Fruit fly (Drosophila melanogaster) whole organism, pupa: ENCODE results near the gene CG31960.
A peak's percentile ranks its signal among the peaks of the same experiment; 100 is the strongest.

Experiments
- CG10348 ChIP-seq: fragments of 200-800 bp; sonication (Bioruptor generic); IDR thresholded peaks from 2 replicates; pipeline ENCODE4 v1.3.6; 2022; ENCODE audit warnings: missing biosample characterization, missing genetic modification characterization
- CG12605 ChIP-seq: fragments of 200-800 bp; sonication (Bioruptor generic); IDR thresholded peaks from 2 replicates; pipeline ENCODE4 v1.3.6; 2022; ENCODE audit warnings: missing biosample characterization, missing genetic modification characterization
- CG13204 ChIP-seq: fragments of 200-800 bp; sonication (Bioruptor generic); optimal IDR thresholded peaks from 2 replicates; lab custom pipeline; 2018; ENCODE audit warnings: missing biosample characterization, mild to moderate bottlenecking, missing genetic modification characterization, moderate library complexity
- CG14655 ChIP-seq: fragments of 200-800 bp; sonication (Bioruptor generic); optimal IDR thresholded peaks from 3 replicates; lab custom pipeline; 2017; ENCODE audit warnings: mild to moderate bottlenecking, missing biosample characterization, missing genetic modification reagents, missing genetic modification characterization
- CG15710 ChIP-seq: fragments of 200-800 bp; sonication (Bioruptor generic); optimal IDR thresholded peaks from 2 replicates; lab custom pipeline; 2018; ENCODE audit warnings: missing biosample characterization, mild to moderate bottlenecking, missing genetic modification characterization, moderate library complexity
- CG17806 ChIP-seq: fragments of 200-800 bp; sonication (Bioruptor generic); optimal IDR thresholded peaks from 2 replicates; lab custom pipeline; 2018; ENCODE audit warnings: missing biosample characterization, mild to moderate bottlenecking, missing genetic modification characterization, moderate library complexity
- CG32121 ChIP-seq: fragments of 200-800 bp; sonication (Bioruptor generic); IDR thresholded peaks from 2 replicates; pipeline ENCODE4 v1.3.6; 2022; ENCODE audit warnings: missing biosample characterization, missing genetic modification characterization
- CG34367 ChIP-seq: fragments of 200-800 bp; sonication (Bioruptor generic); optimal IDR thresholded peaks from 2 replicates; lab custom pipeline; 2018; ENCODE audit warnings: missing biosample characterization, mild to moderate bottlenecking, missing genetic modification characterization
- CG4496 ChIP-seq: fragments of 200-800 bp; sonication (Bioruptor generic); IDR thresholded peaks from 3 replicates; pipeline ENCODE4 v1.3.6; 2022; ENCODE audit warnings: missing biosample characterization, missing genetic modification characterization
- CG8159 ChIP-seq: fragments of 200-800 bp; sonication (Bioruptor generic); optimal IDR thresholded peaks from 3 replicates; lab custom pipeline; 2018; ENCODE audit warnings: missing biosample characterization, mild to moderate bottlenecking, missing genetic modification characterization, moderate library complexity
- CG8301 ChIP-seq: fragments of 200-800 bp; sonication (Bioruptor generic); optimal IDR thresholded peaks from 2 replicates; lab custom pipeline; 2018; ENCODE audit warnings: missing biosample characterization, mild to moderate bottlenecking, missing genetic modification characterization
- CG9948 ChIP-seq: fragments of 200-800 bp; sonication (Bioruptor generic); optimal IDR thresholded peaks from 2 replicates; lab custom pipeline; 2018; ENCODE audit warnings: missing biosample characterization, mild to moderate bottlenecking, missing genetic modification characterization, moderate library complexity
- D1 ChIP-seq: fragments of 200-800 bp; sonication (Bioruptor generic); optimal IDR thresholded peaks from 2 replicates; lab custom pipeline; 2018; ENCODE audit warnings: missing biosample characterization, mild to moderate bottlenecking, missing genetic modification characterization, moderate library complexity
- EcR ChIP-seq: fragments of 200-800 bp; sonication (Bioruptor generic); optimal IDR thresholded peaks from 3 replicates; lab custom pipeline; 2019; ENCODE audit warnings: missing biosample characterization, missing genetic modification characterization, mild to moderate bottlenecking, moderate library complexity, missing genetic modification reagents
- Ets98B ChIP-seq: fragments of 200-800 bp; sonication (Bioruptor generic); IDR thresholded peaks from 2 replicates; pipeline ENCODE4 v1.3.6; 2022; ENCODE audit warnings: missing biosample characterization, missing genetic modification characterization
- Pif1A ChIP-seq: fragments of 200-800 bp; sonication (Bioruptor generic); optimal IDR thresholded peaks from 3 replicates; lab custom pipeline; 2016; ENCODE audit warnings: missing biosample characterization, missing genetic modification characterization
- Pif1B ChIP-seq: fragments of 200-800 bp; sonication (Bioruptor generic); optimal IDR thresholded peaks from 3 replicates; lab custom pipeline; 2016; ENCODE audit warnings: missing biosample characterization, missing genetic modification characterization
- Snoo ChIP-seq: fragments of 200-800 bp; sonication (Bioruptor generic); optimal IDR thresholded peaks from 3 replicates; lab custom pipeline; 2017; ENCODE audit warnings: missing biosample characterization, mild to moderate bottlenecking, missing genetic modification characterization, inconsistent platforms
- fd96Ca ChIP-seq: fragments of 200-800 bp; sonication (Bioruptor generic); IDR thresholded peaks from 3 replicates; pipeline ENCODE4 v1.3.6; 2022; ENCODE audit warnings: missing biosample characterization, missing genetic modification characterization
- gl ChIP-seq: fragments of 200-800 bp; sonication (Bioruptor generic); optimal IDR thresholded peaks from 2 replicates; lab custom pipeline; 2018; ENCODE audit warnings: missing biosample characterization, mild to moderate bottlenecking, missing genetic modification characterization
- rn ChIP-seq: fragments of 200-800 bp; sonication (Bioruptor generic); IDR thresholded peaks from 2 replicates; pipeline ENCODE4 v1.3.6; 2022; ENCODE audit warnings: missing biosample characterization, missing genetic modification characterization

CG31960 gene

DNA sequence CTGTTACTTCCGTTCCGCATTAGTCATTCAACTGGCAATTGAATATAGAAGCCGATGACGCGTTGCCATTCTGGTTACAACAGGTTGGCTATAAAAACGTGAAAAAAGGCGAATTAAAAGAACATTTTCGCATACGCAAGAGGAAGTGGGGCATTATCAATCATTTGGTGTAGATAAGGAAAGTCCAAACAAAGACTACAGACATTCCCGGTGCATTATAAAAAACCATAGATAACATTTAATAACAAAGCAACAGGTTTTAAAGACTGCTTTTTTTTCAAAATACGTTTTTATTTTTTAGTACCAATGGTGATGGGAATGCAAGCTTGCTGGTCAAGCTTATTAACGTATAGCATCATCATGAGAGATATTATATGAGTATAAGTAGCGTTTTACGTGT, 3.4 kb downstream of the CG31960 start:
- TF ChIP-seq Pif1A (GFP tag; lab: Kevin White, UChicago) = no peak
- no peak for TF ChIP-seq CG8159
- TF ChIP-seq Snoo (tag; lab: Kevin White, UChicago) = no peak
- no peak for TF ChIP-seq EcR (GFP tag; lab: Kevin White, UChicago)
- TF ChIP-seq CG8301 = no peak
- no peak for TF ChIP-seq CG15710 (tag; lab: Kevin White, UChicago)
- no peak for TF ChIP-seq gl (tag; lab: Kevin White, UChicago)
- no peak for TF ChIP-seq D1 (tag; lab: Kevin White, UChicago)
- no peak for TF ChIP-seq fd96Ca (GFP tag; lab: Robert Waterston, UW)
- TF ChIP-seq Ets98B (GFP tag; lab: Robert Waterston, UW) = no peak
- no peak for TF ChIP-seq CG14655 (GFP tag; lab: Kevin White, UChicago)
- no peak for TF ChIP-seq CG9948 (tag; lab: Kevin White, UChicago)

DNA sequence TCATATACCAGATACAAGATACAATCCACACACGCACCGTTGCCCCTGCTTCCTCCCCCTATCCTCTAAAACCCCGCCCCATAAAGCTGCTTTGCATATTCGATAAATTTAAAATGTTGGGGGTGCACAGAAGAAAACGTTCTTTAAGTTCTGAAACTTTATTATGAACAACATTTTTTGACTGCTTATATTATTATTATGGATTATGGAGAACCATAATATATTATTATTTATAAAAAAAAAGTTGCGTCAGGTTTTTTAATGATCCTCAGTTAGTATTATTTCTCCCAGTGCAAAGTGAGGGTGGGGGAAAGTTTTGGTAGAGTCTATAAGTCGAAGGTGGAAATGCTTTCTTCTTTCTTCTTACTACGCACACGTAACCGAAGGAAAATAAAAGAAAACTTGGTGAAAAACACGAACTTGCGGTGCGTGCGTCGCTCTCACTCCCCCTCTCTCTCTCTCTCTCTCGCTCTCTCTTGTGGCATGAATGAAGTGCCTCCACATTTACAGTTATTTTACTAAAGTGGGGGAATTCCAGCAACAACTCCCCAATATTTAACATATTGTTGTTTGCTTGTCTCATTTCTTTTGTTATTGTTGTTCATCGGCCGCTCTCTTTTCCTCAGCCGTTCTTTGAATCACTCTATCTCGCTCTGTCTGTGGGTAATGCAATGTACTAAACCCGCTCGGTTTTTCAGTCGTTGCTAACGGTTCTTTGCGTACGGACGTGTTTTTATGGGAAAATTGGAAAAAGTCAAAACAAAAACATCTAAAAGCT, 4.7 kb downstream of the CG31960 start:
- TF ChIP-seq CG14655 (GFP tag; lab: Kevin White, UChicago) (peak; percentile 54), CG10348 (GFP tag; lab: Robert Waterston, UW) (no peak), CG13204 (GFP tag; lab: Kevin White, UChicago) (no peak), CG4496 (GFP tag; lab: Robert Waterston, UW) (peak; percentile 75), Ets98B (GFP tag; lab: Robert Waterston, UW) (peak; percentile 74), Pif1B (GFP tag; lab: Kevin White, UChicago) (no peak), CG12605 (GFP tag; lab: Robert Waterston, UW) (peak; percentile 52; the same call in 1 of the 2 replicates), Pif1A (GFP tag; lab: Kevin White, UChicago) (peak; percentile 0), CG8301 (no peak), D1 (tag; lab: Kevin White, UChicago) (no peak), gl (tag; lab: Kevin White, UChicago) (no peak), CG17806 (tag; lab: Kevin White, UChicago) (peak; percentile 39), EcR (GFP tag; lab: Kevin White, UChicago) (no peak), CG32121 (peak; percentile 74), CG34367 (tag; lab: Kevin White, UChicago) (no peak), CG9948 (tag; lab: Kevin White, UChicago) (peak; percentile 44), fd96Ca (GFP tag; lab: Robert Waterston, UW) (0 out of 3 replicates have a peak, but pooled peaks have one; percentile 18), Snoo (tag; lab: Kevin White, UChicago) (peak; percentile 25), rn (GFP tag; lab: Robert Waterston, UW) (peak; percentile 62), CG8159 (peak; percentile 55), CG15710 (tag; lab: Kevin White, UChicago) (peak; percentile 55)

DNA sequence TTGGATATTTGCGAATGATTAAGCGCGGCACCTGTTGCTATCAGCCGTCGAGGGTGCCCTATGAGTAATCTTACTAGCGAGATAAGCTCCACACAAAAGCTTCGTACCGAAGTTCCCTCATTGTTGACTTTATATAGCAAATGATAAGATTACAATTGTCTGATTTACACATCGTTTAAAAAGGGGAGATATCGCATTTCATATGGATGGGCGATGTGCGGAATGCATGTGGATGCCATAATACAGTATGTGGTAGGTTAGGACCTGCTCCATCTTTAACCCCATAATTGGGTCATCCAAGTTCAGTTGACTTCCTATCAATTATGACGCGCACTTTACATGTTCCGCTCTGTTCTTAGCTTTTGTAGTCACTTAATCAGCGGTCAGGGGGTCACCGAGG, 6.9 kb downstream of the CG31960 start:
- TF ChIP-seq EcR (GFP tag; lab: Kevin White, UChicago) = no peak
- TF ChIP-seq CG34367 (tag; lab: Kevin White, UChicago) = no peak
- TF ChIP-seq Pif1A (GFP tag; lab: Kevin White, UChicago) = no peak
- no peak for TF ChIP-seq CG8159
- TF ChIP-seq CG15710 (tag; lab: Kevin White, UChicago) = no peak
- no peak for TF ChIP-seq CG10348 (GFP tag; lab: Robert Waterston, UW)
- TF ChIP-seq Ets98B (GFP tag; lab: Robert Waterston, UW) = no peak
- no peak for TF ChIP-seq CG4496 (GFP tag; lab: Robert Waterston, UW)
- TF ChIP-seq Pif1B (GFP tag; lab: Kevin White, UChicago) = no peak
- TF ChIP-seq CG8301 = no peak
- TF ChIP-seq CG13204 (GFP tag; lab: Kevin White, UChicago) = no peak
- TF ChIP-seq CG17806 (tag; lab: Kevin White, UChicago) = no peak
- no peak for TF ChIP-seq CG14655 (GFP tag; lab: Kevin White, UChicago)
- TF ChIP-seq CG32121 = no peak
- no peak for TF ChIP-seq Snoo (tag; lab: Kevin White, UChicago)
- TF ChIP-seq CG12605 (GFP tag; lab: Robert Waterston, UW) = no peak
- no peak for TF ChIP-seq rn (GFP tag; lab: Robert Waterston, UW)
- no peak for TF ChIP-seq fd96Ca (GFP tag; lab: Robert Waterston, UW)
- no peak for TF ChIP-seq CG9948 (tag; lab: Kevin White, UChicago)
- TF ChIP-seq gl (tag; lab: Kevin White, UChicago) = no peak

DNA sequence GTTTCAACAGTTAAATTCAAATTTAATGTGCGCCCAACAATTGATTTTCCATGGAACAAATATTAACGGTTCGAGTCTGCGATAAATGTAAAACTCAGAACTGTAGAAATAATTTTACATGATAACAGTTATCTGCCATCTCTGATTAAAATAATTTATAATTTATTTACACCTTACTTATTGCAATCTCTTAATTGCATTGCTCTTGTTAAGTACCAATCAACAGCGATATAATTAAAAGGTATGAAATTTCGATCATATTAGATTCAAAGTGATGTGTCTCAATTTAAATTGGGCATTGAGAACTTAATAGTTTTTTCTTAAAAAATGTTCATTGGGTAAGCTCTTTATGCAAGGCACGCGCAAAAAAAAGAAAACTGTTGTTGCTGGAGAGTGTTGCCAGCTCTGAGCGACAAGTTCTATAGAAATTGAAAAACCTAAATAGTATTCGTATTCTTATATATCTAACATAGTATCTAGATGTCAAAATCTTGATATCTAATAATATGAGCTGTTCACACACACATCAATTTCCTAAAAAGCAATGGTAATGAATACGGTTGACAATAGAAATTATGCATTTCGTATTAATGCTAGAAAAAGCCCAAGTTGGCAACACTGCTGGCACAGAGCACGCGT, 18.2 kb downstream of the CG31960 start:
- TF ChIP-seq CG13204 (GFP tag; lab: Kevin White, UChicago) (no peak), CG9948 (tag; lab: Kevin White, UChicago) (peak; percentile 76), CG8301 (peak; percentile 49), fd96Ca (GFP tag; lab: Robert Waterston, UW) (0 out of 3 replicates have a peak, but pooled peaks have one; percentile 21), CG4496 (GFP tag; lab: Robert Waterston, UW) (peak; percentile 88), CG12605 (GFP tag; lab: Robert Waterston, UW) (peak; percentile 92), CG32121 (peak; percentile 73), Pif1A (GFP tag; lab: Kevin White, UChicago) (peak; percentile 42), CG14655 (GFP tag; lab: Kevin White, UChicago) (peak; percentile 79), CG10348 (GFP tag; lab: Robert Waterston, UW) (no peak), rn (GFP tag; lab: Robert Waterston, UW) (no peak; the same call in 1 of the 2 replicates), gl (tag; lab: Kevin White, UChicago) (peak; percentile 51), D1 (tag; lab: Kevin White, UChicago) (peak; percentile 7), Ets98B (GFP tag; lab: Robert Waterston, UW) (peak; percentile 76), EcR (GFP tag; lab: Kevin White, UChicago) (no peak), CG15710 (tag; lab: Kevin White, UChicago) (peak; percentile 81), CG8159 (peak; percentile 78), Snoo (tag; lab: Kevin White, UChicago) (peak; percentile 74), Pif1B (GFP tag; lab: Kevin White, UChicago) (peak; percentile 33), CG17806 (tag; lab: Kevin White, UChicago) (peak; percentile 76), CG34367 (tag; lab: Kevin White, UChicago) (peak; percentile 66)
